Worm (Caenorhabditis elegans) whole organism, early embryonic: Measurements from ENCODE around the gene R03D7.15.

Experiments
- ama-1 ChIP-seq: fragments of 150-350 bp; optimal IDR thresholded peaks from 2 replicates; lab custom pipeline; 2014
- ceh-36 ChIP-seq: sonication (generic microtip); optimal IDR thresholded peaks from 2 replicates; lab custom pipeline; 2016; ENCODE audit warnings: missing genetic modification characterization, inconsistent platforms, missing compliant biosample characterization
- ets-7 ChIP-seq: sonication (generic microtip); optimal IDR thresholded peaks from 2 replicates; lab custom pipeline; 2016; ENCODE audit warnings: missing genotype, missing genetic modification characterization, missing compliant biosample characterization
- flt-1 ChIP-seq: fragments of 200-800 bp; sonication (Bioruptor generic); IDR thresholded peaks from 2 replicates; pipeline ENCODE4 v1.3.6; 2022; ENCODE audit warnings: missing genetic modification characterization, missing compliant biosample characterization
- hnd-1 ChIP-seq: sonication (generic microtip); optimal IDR thresholded peaks from 2 replicates; lab custom pipeline; 2016; ENCODE audit warnings: missing genetic modification characterization, missing compliant biosample characterization
- pes-1 ChIP-seq: fragments of 200-800 bp; sonication (Bioruptor generic); IDR thresholded peaks from 2 replicates; pipeline ENCODE4 v1.3.6; 2022; ENCODE audit warnings: missing genetic modification reagents, missing genetic modification characterization, missing compliant biosample characterization
- sea-1 ChIP-seq: fragments of 200-800 bp; sonication (Bioruptor generic); conservative IDR thresholded peaks from 2 replicates; pipeline ENCODE4 v1.3.6; 2022; ENCODE audit warnings: missing genetic modification characterization, missing compliant biosample characterization
- tbx-11 ChIP-seq: fragments of 200-800 bp; sonication (Bioruptor generic); IDR thresholded peaks from 2 replicates; pipeline ENCODE4 v1.3.6; 2022; ENCODE audit warnings: missing genetic modification characterization, missing compliant biosample characterization
- tra-4 ChIP-seq: sonication (generic microtip); optimal IDR thresholded peaks from 2 replicates; lab custom pipeline; 2017; ENCODE audit warnings: missing genetic modification characterization, missing compliant biosample characterization

- TF ChIP-seq tbx-11 (GFP tag; lab: Robert Waterston, UW) (no peak), sea-1 (GFP tag; lab: Robert Waterston, UW) (no peak), ama-1 (lab: Kevin White, UChicago) (no peak), tra-4 (tag; lab: Kevin White, UChicago) (no peak), flt-1 (no peak), ets-7 (tag; lab: Kevin White, UChicago) (no peak), hnd-1 (no peak), pes-1 (GFP tag; lab: Robert Waterston, UW) (no peak), ceh-36 (tag; lab: Kevin White, UChicago) (no peak)
These were observed 39.9 kb upstream of the R03D7.15 start, which contains the start of gene gly-1 for ce11 chrII:10902104-10902503.
